Fruit fly (Drosophila melanogaster): Measurements from ENCODE around the gene Saysd1.

The Saysd1 gene

DNA sequence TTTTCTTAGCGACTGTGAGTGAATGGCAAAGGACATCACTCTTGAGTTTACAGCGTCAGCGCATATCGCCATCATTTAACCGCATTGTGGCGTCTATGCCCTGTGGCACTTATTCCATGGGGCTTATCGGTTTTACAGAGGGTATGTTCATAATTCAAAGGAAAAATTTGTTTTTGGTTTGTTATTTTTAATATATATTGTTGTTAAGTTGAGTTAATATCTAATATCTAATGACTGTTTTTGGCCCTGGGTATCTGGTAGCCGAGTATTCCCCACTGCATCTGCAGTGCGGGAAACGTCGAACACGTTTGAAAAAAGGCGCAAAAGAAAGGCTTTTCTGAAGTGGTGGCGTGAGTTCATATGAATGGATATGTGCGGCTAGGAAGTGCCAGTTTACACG is 36.5 kb downstream of the Saysd1 start (continued):
- peak; percentile 62 for TF ChIP-seq CG12942 (GFP tag; optimal IDR thresholded peaks at IDR 0.05)
- TF ChIP-seq Side (GFP tag; optimal IDR thresholded peaks at IDR 0.05) = no peak
- TF ChIP-seq Dip3 (GFP tag; optimal IDR thresholded peaks at IDR 0.05) = no peak
- TF ChIP-seq dpn (GFP tag; optimal IDR thresholded peaks at IDR 0.05) = peak in 1 of 2 experiments; percentile 66
- TF ChIP-seq Chrac-16 (GFP tag; optimal IDR thresholded peaks at IDR 0.05) = peak; percentile 83
- no peak for TF ChIP-seq fru (optimal IDR thresholded peaks at IDR 0.05)
- peak; percentile 42 for TF ChIP-seq CG15479 (GFP tag; optimal IDR thresholded peaks at IDR 0.05)
- TF ChIP-seq her (GFP tag; optimal IDR thresholded peaks at IDR 0.05) = no peak
- TF ChIP-seq gem (tag; optimal IDR thresholded peaks at IDR 0.05) = peak; percentile 79
- no peak for TF ChIP-seq CG7987 (GFP tag; optimal IDR thresholded peaks at IDR 0.05)
- peak; percentile 56 for TF ChIP-seq Blimp-1 (GFP tag; optimal IDR thresholded peaks at IDR 0.05)
- TF ChIP-seq dati (GFP tag; IDR thresholded peaks at IDR 0.05) = no peak
- no peak for TF ChIP-seq Fer3 (tag; optimal IDR thresholded peaks at IDR 0.05)
- TF ChIP-seq sob (GFP tag; IDR thresholded peaks at IDR 0.05) = no peak; the same call in 1 of the 2 replicates
- TF ChIP-seq HLH4C (GFP tag; IDR thresholded peaks at IDR 0.05; ENCODE audit: partially characterized antibody) = no peak
- TF ChIP-seq kni (GFP tag; optimal IDR thresholded peaks at IDR 0.05) = no peak
- peak; percentile 94 for TF ChIP-seq dmrt11E (tag; optimal IDR thresholded peaks at IDR 0.05)
- peak; percentile 25 for TF ChIP-seq CG7786 (GFP tag; optimal IDR thresholded peaks at IDR 0.05)
- TF ChIP-seq CG4404 (GFP tag; IDR thresholded peaks at IDR 0.05) = peak; percentile 93
- peak; percentile 59 for TF ChIP-seq CG7745 (tag; optimal IDR thresholded peaks at IDR 0.05)
- no peak for TF ChIP-seq CG17912 (GFP tag; optimal IDR thresholded peaks at IDR 0.05)
- TF ChIP-seq unpg (GFP tag; optimal IDR thresholded peaks at IDR 0.05) = peak; percentile 62
- TF ChIP-seq Usf (GFP tag; optimal IDR thresholded peaks at IDR 0.05) = peak; percentile 68
- no peak for TF ChIP-seq HHEX (GFP tag; optimal IDR thresholded peaks at IDR 0.05)
- no peak for TF ChIP-seq emc (GFP tag; optimal IDR thresholded peaks at IDR 0.05)
- TF ChIP-seq peb (GFP tag; IDR thresholded peaks at IDR 0.05) = 0 out of 2 replicates have a peak, but pooled peaks have one; percentile 7
- peak; percentile 7 for TF ChIP-seq CG6813 (GFP tag; optimal IDR thresholded peaks at IDR 0.05)
- TF ChIP-seq CG16815 (GFP tag; optimal IDR thresholded peaks at IDR 0.05) = peak; percentile 90
- 0 out of 2 replicates have a peak, but pooled peaks have one; percentile 12 for TF ChIP-seq klu (GFP tag; IDR thresholded peaks at IDR 0.05)
- TF ChIP-seq CG4820 (GFP tag; optimal IDR thresholded peaks at IDR 0.05) = peak; percentile 25
- 0 out of 2 replicates have a peak, but pooled peaks have one; percentile 33 for TF ChIP-seq Drgx (GFP tag; IDR thresholded peaks at IDR 0.05)
- TF ChIP-seq CG1529 (GFP tag; optimal IDR thresholded peaks at IDR 0.05) = peak; percentile 63
- TF ChIP-seq ab (GFP tag; optimal IDR thresholded peaks at IDR 0.05) = no peak
- TF ChIP-seq repo (GFP tag; optimal IDR thresholded peaks at IDR 0.05) = no peak
- peak; percentile 61; the same call in 1 of the 3 replicates for TF ChIP-seq CG11456 (GFP tag; IDR thresholded peaks at IDR 0.05)
- peak; percentile 17 for TF ChIP-seq HLH54F (GFP tag; optimal IDR thresholded peaks at IDR 0.05)
- no peak for TF ChIP-seq CG6175 (GFP tag; IDR thresholded peaks at IDR 0.05)
- peak; percentile 43 for TF ChIP-seq CG4707 (GFP tag; optimal IDR thresholded peaks at IDR 0.05)
- no peak for TF ChIP-seq pita (GFP tag; optimal IDR thresholded peaks at IDR 0.05)
- TF ChIP-seq HLH3B (GFP tag; IDR thresholded peaks at IDR 0.05) = peak; percentile 48; the same call in 1 of the 2 replicates
- peak; percentile 47; the same call in 1 of the 2 replicates for TF ChIP-seq CG14667 (GFP tag; IDR thresholded peaks at IDR 0.05)
- TF ChIP-seq danr (GFP tag; IDR thresholded peaks at IDR 0.05) = peak; percentile 54; the same call in 1 of the 2 replicates
- peak; percentile 45 for TF ChIP-seq trem (tag; optimal IDR thresholded peaks at IDR 0.05)
- TF ChIP-seq crol (GFP tag; IDR thresholded peaks at IDR 0.05) = peak; percentile 46; the same call in 1 of the 2 replicates
- TF ChIP-seq chn (GFP tag; optimal IDR thresholded peaks at IDR 0.05) = peak; percentile 89
- TF ChIP-seq Dll (GFP tag; IDR thresholded peaks at IDR 0.05; ENCODE audit: partially characterized antibody) = no peak
- TF ChIP-seq CG11560 (tag; IDR thresholded peaks at IDR 0.05) = no peak; the same call in 2 of the 3 replicates
- TF ChIP-seq tx (GFP tag; optimal IDR thresholded peaks at IDR 0.05) = no peak
- TF ChIP-seq tin (GFP tag; optimal IDR thresholded peaks at IDR 0.05) = peak; percentile 52
- no peak for TF ChIP-seq btn (GFP tag; optimal IDR thresholded peaks at IDR 0.05)
- no peak for TF ChIP-seq ash1 (GFP tag; optimal IDR thresholded peaks at IDR 0.05)

All from whole organism, embryonic.